Fruit fly (Drosophila melanogaster) whole organism, pupa: Measurements from ENCODE around the gene tHMG1.

Source experiments
- CG10348 ChIP-seq: fragments of 200-800 bp; sonication (Bioruptor generic); IDR thresholded peaks from 2 replicates; pipeline ENCODE4 v1.3.6; 2022; ENCODE audit warnings: missing biosample characterization, missing genetic modification characterization
- CG12605 ChIP-seq: fragments of 200-800 bp; sonication (Bioruptor generic); IDR thresholded peaks from 2 replicates; pipeline ENCODE4 v1.3.6; 2022; ENCODE audit warnings: missing biosample characterization, missing genetic modification characterization
- CG13204 ChIP-seq: fragments of 200-800 bp; sonication (Bioruptor generic); optimal IDR thresholded peaks from 2 replicates; lab custom pipeline; 2018; ENCODE audit warnings: missing biosample characterization, mild to moderate bottlenecking, missing genetic modification characterization, moderate library complexity
- CG14655 ChIP-seq: fragments of 200-800 bp; sonication (Bioruptor generic); optimal IDR thresholded peaks from 3 replicates; lab custom pipeline; 2017; ENCODE audit warnings: mild to moderate bottlenecking, missing biosample characterization, missing genetic modification reagents, missing genetic modification characterization
- CG15710 ChIP-seq: fragments of 200-800 bp; sonication (Bioruptor generic); optimal IDR thresholded peaks from 2 replicates; lab custom pipeline; 2018; ENCODE audit warnings: missing biosample characterization, mild to moderate bottlenecking, missing genetic modification characterization, moderate library complexity
- CG17806 ChIP-seq: fragments of 200-800 bp; sonication (Bioruptor generic); optimal IDR thresholded peaks from 2 replicates; lab custom pipeline; 2018; ENCODE audit warnings: missing biosample characterization, mild to moderate bottlenecking, missing genetic modification characterization, moderate library complexity
- CG32121 ChIP-seq: fragments of 200-800 bp; sonication (Bioruptor generic); IDR thresholded peaks from 2 replicates; pipeline ENCODE4 v1.3.6; 2022; ENCODE audit warnings: missing biosample characterization, missing genetic modification characterization
- CG34367 ChIP-seq: fragments of 200-800 bp; sonication (Bioruptor generic); optimal IDR thresholded peaks from 2 replicates; lab custom pipeline; 2018; ENCODE audit warnings: missing biosample characterization, mild to moderate bottlenecking, missing genetic modification characterization
- CG4496 ChIP-seq: fragments of 200-800 bp; sonication (Bioruptor generic); IDR thresholded peaks from 3 replicates; pipeline ENCODE4 v1.3.6; 2022; ENCODE audit warnings: missing biosample characterization, missing genetic modification characterization
- CG8159 ChIP-seq: fragments of 200-800 bp; sonication (Bioruptor generic); optimal IDR thresholded peaks from 3 replicates; lab custom pipeline; 2018; ENCODE audit warnings: missing biosample characterization, mild to moderate bottlenecking, missing genetic modification characterization, moderate library complexity
- CG8301 ChIP-seq: fragments of 200-800 bp; sonication (Bioruptor generic); optimal IDR thresholded peaks from 2 replicates; lab custom pipeline; 2018; ENCODE audit warnings: missing biosample characterization, mild to moderate bottlenecking, missing genetic modification characterization
- CG9948 ChIP-seq: fragments of 200-800 bp; sonication (Bioruptor generic); optimal IDR thresholded peaks from 2 replicates; lab custom pipeline; 2018; ENCODE audit warnings: missing biosample characterization, mild to moderate bottlenecking, missing genetic modification characterization, moderate library complexity
- D1 ChIP-seq: fragments of 200-800 bp; sonication (Bioruptor generic); optimal IDR thresholded peaks from 2 replicates; lab custom pipeline; 2018; ENCODE audit warnings: missing biosample characterization, mild to moderate bottlenecking, missing genetic modification characterization, moderate library complexity
- EcR ChIP-seq: fragments of 200-800 bp; sonication (Bioruptor generic); optimal IDR thresholded peaks from 3 replicates; lab custom pipeline; 2019; ENCODE audit warnings: missing biosample characterization, missing genetic modification characterization, mild to moderate bottlenecking, moderate library complexity, missing genetic modification reagents
- Ets98B ChIP-seq: fragments of 200-800 bp; sonication (Bioruptor generic); IDR thresholded peaks from 2 replicates; pipeline ENCODE4 v1.3.6; 2022; ENCODE audit warnings: missing biosample characterization, missing genetic modification characterization
- Pif1A ChIP-seq: fragments of 200-800 bp; sonication (Bioruptor generic); optimal IDR thresholded peaks from 3 replicates; lab custom pipeline; 2016; ENCODE audit warnings: missing biosample characterization, missing genetic modification characterization
- Pif1B ChIP-seq: fragments of 200-800 bp; sonication (Bioruptor generic); optimal IDR thresholded peaks from 3 replicates; lab custom pipeline; 2016; ENCODE audit warnings: missing biosample characterization, missing genetic modification characterization
- Snoo ChIP-seq: fragments of 200-800 bp; sonication (Bioruptor generic); optimal IDR thresholded peaks from 3 replicates; lab custom pipeline; 2017; ENCODE audit warnings: missing biosample characterization, mild to moderate bottlenecking, missing genetic modification characterization, inconsistent platforms
- fd96Ca ChIP-seq: fragments of 200-800 bp; sonication (Bioruptor generic); IDR thresholded peaks from 3 replicates; pipeline ENCODE4 v1.3.6; 2022; ENCODE audit warnings: missing biosample characterization, missing genetic modification characterization
- gl ChIP-seq: fragments of 200-800 bp; sonication (Bioruptor generic); optimal IDR thresholded peaks from 2 replicates; lab custom pipeline; 2018; ENCODE audit warnings: missing biosample characterization, mild to moderate bottlenecking, missing genetic modification characterization
- rn ChIP-seq: fragments of 200-800 bp; sonication (Bioruptor generic); IDR thresholded peaks from 2 replicates; pipeline ENCODE4 v1.3.6; 2022; ENCODE audit warnings: missing biosample characterization, missing genetic modification characterization

tHMG1 gene

DNA sequence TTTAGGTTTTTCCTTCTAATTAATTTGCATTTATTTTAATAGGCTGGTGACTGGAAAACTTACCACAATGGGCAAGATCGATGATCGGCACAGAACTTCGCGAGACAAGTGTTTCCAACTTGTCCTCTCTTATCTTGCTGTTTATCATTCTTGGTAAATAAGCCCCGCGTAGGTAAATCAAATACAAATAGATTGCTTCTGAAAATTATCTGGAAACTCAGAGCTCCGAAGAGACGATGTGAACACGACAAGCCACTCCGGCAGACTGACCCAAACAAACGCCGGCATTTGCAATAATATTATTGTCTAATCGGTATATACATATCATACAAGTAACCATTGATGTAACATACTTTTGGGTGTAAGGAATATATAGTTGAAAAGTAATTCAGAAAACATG, 38.7 kb downstream of the tHMG1 start, which contains the start of gene CG33099:
Gene CG33099 (minus strand): TSS at position 268 of the 400 bp plus-strand sequence.
- no peak for TF ChIP-seq fd96Ca (GFP tag; lab: Robert Waterston, UW)
- TF ChIP-seq CG8301 (tag; lab: Kevin White, UChicago): no peak
- TF ChIP-seq CG4496 (GFP tag; lab: Robert Waterston, UW): peak; percentile 55; the same call in 2 of the 3 replicates
- no peak for TF ChIP-seq D1 (tag; lab: Kevin White, UChicago)
- no peak for TF ChIP-seq Snoo (tag; lab: Kevin White, UChicago)
- peak; percentile 4 for TF ChIP-seq EcR (GFP tag; lab: Kevin White, UChicago)
- TF ChIP-seq CG32121 (GFP tag; lab: Robert Waterston, UW): peak; percentile 36; the same call in 1 of the 2 replicates
- TF ChIP-seq gl (tag; lab: Kevin White, UChicago): peak; percentile 17
- TF ChIP-seq Pif1B (GFP tag; lab: Kevin White, UChicago): peak; percentile 52
- no peak for TF ChIP-seq CG34367
- TF ChIP-seq CG12605 (GFP tag; lab: Robert Waterston, UW): no peak
- peak; percentile 4 for TF ChIP-seq CG14655 (GFP tag; lab: Kevin White, UChicago)
- TF ChIP-seq CG8159 (tag; lab: Kevin White, UChicago): no peak
- TF ChIP-seq CG9948 (tag; lab: Kevin White, UChicago): no peak
- TF ChIP-seq CG17806 (tag; lab: Kevin White, UChicago): no peak
- TF ChIP-seq Ets98B: 0 out of 2 replicates have a peak, but pooled peaks have one; percentile 11
- TF ChIP-seq Pif1A (GFP tag; lab: Kevin White, UChicago): peak; percentile 44
- TF ChIP-seq CG13204: no peak

- TF ChIP-seq CG4496 (GFP tag; lab: Robert Waterston, UW): no peak
- no peak for TF ChIP-seq CG10348 (GFP tag; lab: Robert Waterston, UW)
- no peak for TF ChIP-seq Ets98B
- TF ChIP-seq D1 (tag; lab: Kevin White, UChicago): no peak
- TF ChIP-seq CG15710 (tag; lab: Kevin White, UChicago): no peak
- no peak for TF ChIP-seq Pif1A (GFP tag; lab: Kevin White, UChicago)
- no peak for TF ChIP-seq CG8301 (tag; lab: Kevin White, UChicago)
Measured at dm6 chr3R:22531801-22532200, 40.2 kb downstream of the tHMG1 start, which contains the start of gene CG33093. CG33093 (minus strand) TSS chr3R:22531922.

DNA sequence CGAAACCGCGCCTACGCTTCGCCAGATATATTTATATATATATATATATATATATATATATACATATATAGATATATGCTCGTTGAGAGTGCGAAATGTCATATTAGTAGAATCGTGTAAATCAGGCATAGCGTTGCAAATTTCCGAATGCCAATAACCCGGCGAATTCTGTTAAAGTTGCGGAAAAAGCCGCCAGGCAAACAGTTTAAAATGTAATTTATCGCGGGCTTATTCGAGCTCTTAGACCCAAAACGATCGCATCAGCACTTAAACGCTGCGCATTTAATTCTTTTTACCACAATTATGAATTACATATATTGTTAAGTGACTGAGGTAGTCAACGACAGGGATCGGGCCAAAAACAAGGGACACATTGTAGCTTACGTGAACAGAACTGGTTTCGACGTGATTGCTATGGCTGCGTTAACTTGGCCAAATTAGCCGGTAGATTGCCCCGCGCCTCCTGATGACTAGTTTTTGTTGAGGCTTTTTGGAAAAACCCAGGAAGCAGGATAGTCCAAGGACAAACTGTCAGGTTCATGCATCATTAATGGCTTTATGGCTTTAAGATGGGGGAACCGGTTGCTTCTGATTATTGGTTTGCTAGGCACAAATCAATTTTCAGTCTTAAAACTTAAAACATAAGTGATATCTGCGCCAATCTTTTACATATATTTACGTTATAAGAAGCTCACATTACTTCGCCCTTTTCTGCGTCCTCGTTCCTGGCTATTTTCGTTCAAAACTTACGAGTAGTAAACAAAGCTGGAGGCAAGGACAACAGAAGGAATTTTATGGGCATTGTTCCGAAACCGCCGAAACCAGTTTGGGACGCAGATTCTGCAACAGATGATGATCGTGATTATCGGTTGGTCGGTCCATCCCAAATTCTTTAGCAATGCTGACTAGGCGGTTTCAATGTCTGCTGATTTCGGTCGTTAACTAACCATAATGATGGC, 42.6 kb downstream of the tHMG1 start:
- TF ChIP-seq EcR (GFP tag; lab: Kevin White, UChicago) (peak; percentile 82), CG32121 (GFP tag; lab: Robert Waterston, UW) (no peak)

DNA sequence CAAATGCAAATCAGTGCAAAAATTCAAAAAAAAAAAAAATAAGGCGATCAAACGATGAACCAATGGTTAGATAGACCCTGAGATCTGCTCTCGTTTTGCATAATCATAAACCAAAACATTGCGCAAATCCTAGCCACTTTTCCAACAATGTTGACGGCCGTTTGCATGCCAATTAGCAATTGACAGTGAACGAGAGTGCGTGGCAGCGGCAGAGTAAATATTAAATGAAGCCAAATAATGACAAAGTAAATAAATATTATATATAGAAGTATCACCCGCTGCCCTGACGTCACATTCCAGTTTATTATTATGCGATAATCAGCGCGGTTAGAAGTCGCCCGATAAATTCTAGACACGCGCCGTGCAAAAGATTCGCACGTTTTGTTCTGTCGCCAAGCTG, 44.3 kb downstream of the tHMG1 start:
- no peak for TF ChIP-seq CG13204
- TF ChIP-seq CG32121 (GFP tag; lab: Robert Waterston, UW): no peak
- TF ChIP-seq D1 (tag; lab: Kevin White, UChicago): no peak
- TF ChIP-seq Ets98B: no peak
- no peak for TF ChIP-seq Pif1B (GFP tag; lab: Kevin White, UChicago)
- no peak for TF ChIP-seq CG15710 (tag; lab: Kevin White, UChicago)
- no peak for TF ChIP-seq CG34367
- no peak for TF ChIP-seq CG14655 (GFP tag; lab: Kevin White, UChicago)
- no peak for TF ChIP-seq CG12605 (GFP tag; lab: Robert Waterston, UW)
- TF ChIP-seq gl (tag; lab: Kevin White, UChicago): no peak
- TF ChIP-seq EcR (GFP tag; lab: Kevin White, UChicago): no peak
- no peak for TF ChIP-seq CG10348 (GFP tag; lab: Robert Waterston, UW)
- TF ChIP-seq CG9948 (tag; lab: Kevin White, UChicago): no peak
- TF ChIP-seq CG17806 (tag; lab: Kevin White, UChicago): no peak
- TF ChIP-seq CG4496 (GFP tag; lab: Robert Waterston, UW): no peak
- TF ChIP-seq Snoo (tag; lab: Kevin White, UChicago): no peak

- TF ChIP-seq CG13204 (peak; percentile 52), D1 (tag; lab: Kevin White, UChicago) (peak; percentile 39), CG34367 (peak; percentile 80), gl (tag; lab: Kevin White, UChicago) (peak; percentile 64), rn (no peak), CG14655 (GFP tag; lab: Kevin White, UChicago) (peak; percentile 38), fd96Ca (GFP tag; lab: Robert Waterston, UW) (no peak), CG15710 (tag; lab: Kevin White, UChicago) (peak; percentile 83), Ets98B (no peak), Snoo (tag; lab: Kevin White, UChicago) (peak; percentile 54), Pif1A (GFP tag; lab: Kevin White, UChicago) (peak; percentile 59), CG8301 (tag; lab: Kevin White, UChicago) (no peak), CG12605 (GFP tag; lab: Robert Waterston, UW) (no peak), CG17806 (tag; lab: Kevin White, UChicago) (peak; percentile 89), CG10348 (GFP tag; lab: Robert Waterston, UW) (no peak), CG32121 (GFP tag; lab: Robert Waterston, UW) (no peak), CG9948 (tag; lab: Kevin White, UChicago) (peak; percentile 82), CG4496 (GFP tag; lab: Robert Waterston, UW) (no peak), EcR (GFP tag; lab: Kevin White, UChicago) (peak; percentile 81), CG8159 (tag; lab: Kevin White, UChicago) (peak; percentile 89), Pif1B (GFP tag; lab: Kevin White, UChicago) (peak; percentile 47)
Measured at dm6 chr3R:22536504-22537423, 45.1 kb downstream of the tHMG1 start.
